Fruit fly (Drosophila melanogaster) whole organism, embryonic: ENCODE results near the gene Alp10.
A peak's percentile ranks its signal among the peaks of the same experiment; 100 is the strongest.

Source experiments
- Adf1 ChIP-seq: fragments of 200-800 bp; sonication (Bioruptor generic); IDR thresholded peaks from 2 replicates; pipeline ENCODE4 v1.3.6; 2022; ENCODE audit warnings: missing biosample characterization, missing genetic modification characterization
- CG10462 ChIP-seq: fragments of 200-800 bp; sonication (Bioruptor generic); optimal IDR thresholded peaks from 2 replicates; lab custom pipeline; 2016; ENCODE audit warnings: missing biosample characterization, missing genetic modification characterization
- CG10543 ChIP-seq: fragments of 200-800 bp; sonication (Bioruptor generic); optimal IDR thresholded peaks from 3 replicates; lab custom pipeline; 2017; ENCODE audit warnings: missing biosample characterization, mild to moderate bottlenecking, missing genetic modification characterization, moderate library complexity
- CG10565 ChIP-seq: fragments of 200-800 bp; sonication (Bioruptor generic); optimal IDR thresholded peaks from 3 replicates; lab custom pipeline; 2016; ENCODE audit warnings: missing biosample characterization, mild to moderate bottlenecking, missing genetic modification characterization
- CG11695 ChIP-seq: fragments of 200-800 bp; sonication (Bioruptor generic); IDR thresholded peaks from 3 replicates; pipeline ENCODE4 v1.3.6; 2022; ENCODE audit warnings: missing biosample characterization, missing genetic modification characterization
- CG13123 ChIP-seq: fragments of 200-800 bp; sonication (Bioruptor generic); optimal IDR thresholded peaks from 2 replicates; lab custom pipeline; 2016; ENCODE audit warnings: missing biosample characterization, missing genetic modification characterization
- CG13624 ChIP-seq: fragments of 200-800 bp; sonication (Bioruptor generic); optimal IDR thresholded peaks from 2 replicates; lab custom pipeline; 2016; ENCODE audit warnings: missing biosample characterization, missing genetic modification characterization
- CG13775 ChIP-seq: fragments of 200-800 bp; sonication (Bioruptor generic); optimal IDR thresholded peaks from 3 replicates; lab custom pipeline; 2017; ENCODE audit warnings: missing biosample characterization, mild to moderate bottlenecking, missing genetic modification characterization
- CG14014 ChIP-seq: fragments of 200-800 bp; sonication (Bioruptor generic); IDR thresholded peaks from 2 replicates; pipeline ENCODE4 v1.3.6; 2022; ENCODE audit warnings: missing biosample characterization, missing genetic modification characterization
- CG15514 ChIP-seq: fragments of 200-800 bp; sonication (Bioruptor generic); optimal IDR thresholded peaks from 3 replicates; lab custom pipeline; 2017; ENCODE audit warnings: missing biosample characterization, missing genetic modification characterization, mild to moderate bottlenecking, moderate library complexity, missing genetic modification reagents
- CG17829 ChIP-seq: fragments of 200-800 bp; optimal IDR thresholded peaks from 2 replicates; lab custom pipeline; 2019; ENCODE audit warnings: missing biosample characterization, mild to moderate bottlenecking, missing genetic modification characterization, moderate library complexity
- CG18619 ChIP-seq: fragments of 200-800 bp; sonication (Bioruptor generic); optimal IDR thresholded peaks from 3 replicates; lab custom pipeline; 2017; ENCODE audit warnings: missing biosample characterization, mild to moderate bottlenecking, missing genetic modification characterization
- CG2202 ChIP-seq: fragments of 200-800 bp; sonication (Bioruptor generic); optimal IDR thresholded peaks from 2 replicates; lab custom pipeline; 2018; ENCODE audit warnings: missing biosample characterization, mild to moderate bottlenecking, missing genetic modification characterization
- CG2712 ChIP-seq: fragments of 200-800 bp; optimal IDR thresholded peaks from 3 replicates; lab custom pipeline; 2019; ENCODE audit warnings: missing biosample characterization, mild to moderate bottlenecking, missing genetic modification characterization, moderate library complexity
- CG4820 ChIP-seq: fragments of 200-800 bp; sonication (Bioruptor generic); optimal IDR thresholded peaks from 3 replicates; lab custom pipeline; 2016; ENCODE audit warnings: missing biosample characterization, missing genetic modification characterization
- CG7987 ChIP-seq: fragments of 200-800 bp; sonication (Bioruptor generic); optimal IDR thresholded peaks from 2 replicates; lab custom pipeline; 2018; ENCODE audit warnings: missing biosample characterization, mild to moderate bottlenecking, missing genetic modification characterization, moderate library complexity
- CG9609 ChIP-seq: fragments of 200-800 bp; sonication (Bioruptor generic); optimal IDR thresholded peaks from 3 replicates; lab custom pipeline; 2016; ENCODE audit warnings: missing biosample characterization, missing genetic modification characterization
- D19A ChIP-seq: fragments of 200-800 bp; optimal IDR thresholded peaks from 3 replicates; lab custom pipeline; 2019; ENCODE audit warnings: missing biosample characterization, mild to moderate bottlenecking, missing genetic modification characterization, moderate library complexity
- Dref ChIP-seq: fragments of 200-800 bp; sonication (Bioruptor generic); IDR thresholded peaks from 2 replicates; pipeline ENCODE4 v1.3.6; 2022; ENCODE audit warnings: missing biosample characterization, missing genetic modification characterization
- Ets97D ChIP-seq: fragments of 200-800 bp; sonication (Bioruptor generic); optimal IDR thresholded peaks from 3 replicates; lab custom pipeline; 2016; ENCODE audit warnings: missing biosample characterization, missing genetic modification characterization
- Fer2 ChIP-seq: fragments of 200-800 bp; sonication (Bioruptor generic); optimal IDR thresholded peaks from 2 replicates; lab custom pipeline; 2018; ENCODE audit warnings: missing biosample characterization, mild to moderate bottlenecking, missing genetic modification characterization, moderate library complexity
- H2.0 ChIP-seq: fragments of 200-800 bp; sonication (Bioruptor generic); IDR thresholded peaks from 2 replicates; pipeline ENCODE4 v1.3.6; 2022; ENCODE audit warnings: missing biosample characterization, missing genetic modification characterization
- HLHmδ ChIP-seq: fragments of 200-800 bp; sonication (Bioruptor generic); optimal IDR thresholded peaks from 2 replicates; lab custom pipeline; 2018; ENCODE audit warnings: missing biosample characterization, mild to moderate bottlenecking, missing genetic modification characterization, moderate library complexity
- Lpt ChIP-seq: fragments of >200 bp; optimal IDR thresholded peaks from 2 replicates; lab custom pipeline; 2018; ENCODE audit warnings: missing biosample characterization, missing genetic modification characterization
- MBD-R2 ChIP-seq: fragments of 200-800 bp; sonication (Bioruptor generic); IDR thresholded peaks from 2 replicates; pipeline ENCODE4 v1.3.6; 2022; ENCODE audit warnings: missing biosample characterization, missing genetic modification characterization
- MTF-1 ChIP-seq: fragments of 200-800 bp; sonication (Bioruptor generic); optimal IDR thresholded peaks from 2 replicates; lab custom pipeline; 2018; ENCODE audit warnings: missing biosample characterization, mild to moderate bottlenecking, missing genetic modification characterization, borderline replicate concordance
- Mad ChIP-seq: fragments of 200-800 bp; sonication (Bioruptor generic); optimal IDR thresholded peaks from 2 replicates; lab custom pipeline; 2016; ENCODE audit warnings: missing biosample characterization, missing genetic modification characterization
- PHDP ChIP-seq: fragments of 200-800 bp; sonication (Bioruptor generic); optimal IDR thresholded peaks from 3 replicates; lab custom pipeline; 2018; ENCODE audit warnings: missing biosample characterization, mild to moderate bottlenecking, missing genetic modification characterization, moderate library complexity
- Rx ChIP-seq: fragments of 200-800 bp; sonication (Bioruptor generic); IDR thresholded peaks from 2 replicates; pipeline ENCODE4 v1.3.6; 2022; ENCODE audit warnings: missing biosample characterization, missing genetic modification characterization
- bowl ChIP-seq: fragments of 200-800 bp; sonication (Bioruptor generic); IDR thresholded peaks from 2 replicates; pipeline ENCODE4 v1.3.6; 2022; ENCODE audit warnings: missing biosample characterization, missing genetic modification characterization
- bsh ChIP-seq, 2 experiments: fragments of 200-800 bp; sonication (Bioruptor generic); optimal IDR thresholded peaks; 2 replicates each; lab custom pipeline; 2017 to 2018; ENCODE audit warnings: mild to moderate bottlenecking in 2 of 2, missing biosample characterization in 2 of 2, missing genetic modification characterization in 2 of 2, moderate library complexity in 1 of 2
- ci ChIP-seq: fragments of 200-800 bp; sonication (Bioruptor generic); IDR thresholded peaks from 3 replicates; pipeline ENCODE4 v1.3.6; 2022; ENCODE audit warnings: missing biosample characterization, missing genetic modification characterization
- dan ChIP-seq: fragments of 200-800 bp; sonication (Bioruptor generic); IDR thresholded peaks from 2 replicates; pipeline ENCODE4 v1.3.6; 2022; ENCODE audit warnings: missing biosample characterization, missing genetic modification characterization
- eve ChIP-seq, 2 experiments: fragments of >200 bp; optimal IDR thresholded peaks; 2 replicates each; lab custom pipeline; 2017; ENCODE audit warnings: missing biosample characterization in 2 of 2, missing genetic modification characterization in 2 of 2
- fd102C ChIP-seq: fragments of 200-800 bp; sonication (Bioruptor generic); optimal IDR thresholded peaks from 2 replicates; lab custom pipeline; 2018; ENCODE audit warnings: missing biosample characterization, mild to moderate bottlenecking, missing genetic modification characterization, moderate library complexity
- gcm2 ChIP-seq: fragments of 200-800 bp; sonication (Bioruptor generic); optimal IDR thresholded peaks from 2 replicates; lab custom pipeline; 2016; ENCODE audit warnings: missing biosample characterization, missing genetic modification characterization
- gsb ChIP-seq: fragments of 200-800 bp; sonication (Bioruptor generic); IDR thresholded peaks from 2 replicates; pipeline ENCODE4 v1.3.6; 2022; ENCODE audit warnings: missing biosample characterization, missing genetic modification characterization
- gsb-n ChIP-seq: fragments of 200-800 bp; sonication (Bioruptor generic); optimal IDR thresholded peaks from 3 replicates; lab custom pipeline; 2018; ENCODE audit warnings: missing biosample characterization, mild to moderate bottlenecking, missing genetic modification characterization
- h ChIP-seq: fragments of >200 bp; optimal IDR thresholded peaks from 2 replicates; lab custom pipeline; 2017
- her ChIP-seq: fragments of 200-800 bp; sonication (Bioruptor generic); optimal IDR thresholded peaks from 2 replicates; lab custom pipeline; 2016; ENCODE audit warnings: missing biosample characterization, missing genetic modification characterization
- inv ChIP-seq: fragments of 200-800 bp; sonication (Bioruptor generic); IDR thresholded peaks from 2 replicates; pipeline ENCODE4 v1.3.6; 2022; ENCODE audit warnings: missing biosample characterization, missing genetic modification characterization; ENCODE audit not compliant: partially characterized antibody
- nau ChIP-seq: fragments of 200-800 bp; sonication (Bioruptor generic); optimal IDR thresholded peaks from 3 replicates; lab custom pipeline; 2017; ENCODE audit warnings: missing biosample characterization, mild to moderate bottlenecking, missing genetic modification characterization, missing genetic modification reagents
- org-1 ChIP-seq: fragments of 200-800 bp; sonication (Bioruptor generic); optimal IDR thresholded peaks from 2 replicates; lab custom pipeline; 2017; ENCODE audit warnings: missing biosample characterization, missing genetic modification characterization
- pho ChIP-seq: fragments of 200-800 bp; sonication (Bioruptor generic); optimal IDR thresholded peaks from 2 replicates; lab custom pipeline; 2016; ENCODE audit warnings: missing biosample characterization, missing genetic modification characterization
- pnt ChIP-seq: fragments of 200-800 bp; sonication (Bioruptor generic); optimal IDR thresholded peaks from 3 replicates; lab custom pipeline; 2016; ENCODE audit warnings: missing biosample characterization, missing genetic modification characterization
- prd ChIP-seq, 3 experiments: fragments of >200 bp in 2 of 3; fragments of 200-800 bp in 1 of 3; sonication (Bioruptor generic) in 1 of 3; optimal IDR thresholded peaks in 2 of 3; IDR thresholded peaks in 1 of 3; 2 replicates in 2 of 3; 3 replicates in 1 of 3; pipeline versions ENCODE4 v1.3.6 to Lab custom; 2017 to 2022; ENCODE audit warnings: missing biosample characterization in 1 of 3, missing genetic modification characterization in 1 of 3
- row ChIP-seq: fragments of 200-800 bp; sonication (Bioruptor generic); IDR thresholded peaks from 3 replicates; pipeline ENCODE4 v1.3.6; 2022; ENCODE audit warnings: missing biosample characterization, missing genetic modification characterization
- sisA ChIP-seq: fragments of 200-800 bp; sonication (Bioruptor generic); IDR thresholded peaks from 2 replicates; pipeline ENCODE4 v1.3.6; 2022; ENCODE audit warnings: missing biosample characterization, missing genetic modification characterization
- unc-4 ChIP-seq: fragments of 200-800 bp; sonication (Bioruptor generic); IDR thresholded peaks from 2 replicates; pipeline ENCODE4 v1.3.6; 2022; ENCODE audit warnings: missing biosample characterization, missing genetic modification characterization; ENCODE audit not compliant: partially characterized antibody
- vfl ChIP-seq: fragments of 200-800 bp; sonication (Bioruptor generic); optimal IDR thresholded peaks from 2 replicates; lab custom pipeline; 2016; ENCODE audit warnings: missing biosample characterization, missing genetic modification characterization
- wdn ChIP-seq: fragments of 200-800 bp; sonication (Bioruptor generic); IDR thresholded peaks from 2 replicates; pipeline ENCODE4 v1.3.6; 2022; ENCODE audit warnings: missing biosample characterization, missing genetic modification characterization

Gene Alp10

DNA sequence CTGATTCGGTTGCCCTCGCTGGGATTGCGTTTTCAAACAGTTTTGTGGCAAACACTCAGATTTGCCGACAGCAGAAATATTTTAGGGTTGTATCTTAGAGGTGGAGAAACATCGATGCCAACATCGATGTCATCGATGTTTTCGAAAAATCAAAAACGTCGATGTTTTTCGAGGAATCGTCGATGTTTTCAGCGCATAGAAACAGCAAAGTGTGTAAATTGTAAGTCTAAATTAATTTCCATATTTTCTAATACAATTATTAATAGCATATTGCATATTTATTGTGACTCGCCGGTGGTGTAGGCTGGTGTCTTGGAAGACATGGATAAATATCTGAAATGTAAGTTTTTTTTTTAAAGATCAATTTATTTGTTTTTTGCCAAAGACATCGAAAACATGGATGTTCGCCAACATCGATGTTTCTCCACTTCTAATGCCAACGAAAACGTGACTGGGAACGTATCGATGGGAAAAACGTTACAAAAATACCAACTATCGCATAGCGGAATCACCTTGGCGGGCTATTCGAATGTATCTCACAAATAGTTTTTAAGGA lies 8.9 kb upstream of the Alp10 start, which contains the start of gene TM9SF3 (continued):
- no peak for TF ChIP-seq D19A (tag; lab: Kevin White, UChicago)
- TF ChIP-seq bsh (GFP tag; optimal IDR thresholded peaks at IDR 0.05; lab: Kevin White, UChicago), result peak in 1 of 2 experiments; percentile 8
- peak; percentile 57 for TF ChIP-seq pho (GFP tag; lab: Kevin White, UChicago)
- no peak for TF ChIP-seq prd (optimal IDR thresholded peaks at IDR 0.05; lab: Kevin White, UChicago)
- 0 out of 3 replicates have a peak, but pooled peaks have one; percentile 20 for TF ChIP-seq prd (GFP tag; IDR thresholded peaks at IDR 0.05; lab: Robert Waterston, UW)
- peak; percentile 38 for TF ChIP-seq CG13775
- peak; percentile 4 for TF ChIP-seq CG13624
- no peak for TF ChIP-seq Rx (GFP tag; lab: Robert Waterston, UW)
- TF ChIP-seq Fer2 (tag; lab: Kevin White, UChicago), result no peak
- peak; percentile 66 for TF ChIP-seq Dref (GFP tag; lab: Robert Waterston, UW)
- TF ChIP-seq org-1 (GFP tag; lab: Kevin White, UChicago), result no peak
- no peak for TF ChIP-seq H2.0
- peak; percentile 83 for TF ChIP-seq inv (GFP tag; lab: Robert Waterston, UW)
- TF ChIP-seq CG14014 (GFP tag; lab: Robert Waterston, UW), result no peak
- TF ChIP-seq pnt, result no peak
- TF ChIP-seq PHDP (tag; lab: Kevin White, UChicago), result no peak
- TF ChIP-seq CG13123, result no peak
- TF ChIP-seq CG15514, result peak; percentile 30
- TF ChIP-seq h (lab: Kevin White, UChicago), result no peak
- peak; percentile 21 for TF ChIP-seq CG17829 (tag; lab: Kevin White, UChicago)
- TF ChIP-seq HLHmδ (GFP tag; lab: Kevin White, UChicago), result no peak
- TF ChIP-seq CG18619, result peak; percentile 21
- TF ChIP-seq row (GFP tag; lab: Robert Waterston, UW), result peak; percentile 78
- no peak for TF ChIP-seq CG2202 (tag; lab: Kevin White, UChicago)
- no peak for TF ChIP-seq ci (GFP tag; lab: Robert Waterston, UW)
- TF ChIP-seq vfl (GFP tag; lab: Kevin White, UChicago), result peak; percentile 13
- peak; percentile 88 for TF ChIP-seq unc-4 (GFP tag; lab: Robert Waterston, UW)
- no peak for TF ChIP-seq MTF-1 (GFP tag; lab: Kevin White, UChicago)
- TF ChIP-seq CG9609, result no peak
- no peak for TF ChIP-seq gsb (GFP tag; lab: Robert Waterston, UW)
- no peak for TF ChIP-seq her
- peak; percentile 69 for TF ChIP-seq MBD-R2 (GFP tag; lab: Robert Waterston, UW)
- TF ChIP-seq nau (GFP tag; lab: Kevin White, UChicago), result no peak
- no peak for TF ChIP-seq gcm2 (GFP tag; lab: Kevin White, UChicago)
- TF ChIP-seq gsb-n (tag; lab: Kevin White, UChicago), result no peak
- no peak for TF ChIP-seq sisA (GFP tag; lab: Robert Waterston, UW)
- no peak for TF ChIP-seq Mad (GFP tag; lab: Kevin White, UChicago)
- no peak for TF ChIP-seq CG2712
- TF ChIP-seq fd102C, result no peak
- TF ChIP-seq CG4820 (GFP tag; lab: Kevin White, UChicago), result no peak
- TF ChIP-seq dan, result no peak
- TF ChIP-seq CG10543 (GFP tag; lab: Kevin White, UChicago), result no peak
- no peak for TF ChIP-seq CG7987
- TF ChIP-seq CG10462 (GFP tag; lab: Kevin White, UChicago), result no peak
- TF ChIP-seq Adf1 (GFP tag; lab: Robert Waterston, UW), result no peak
- no peak for TF ChIP-seq CG11695 (GFP tag; lab: Robert Waterston, UW)
- TF ChIP-seq CG10565, result no peak
- TF ChIP-seq eve (GFP tag; optimal IDR thresholded peaks at IDR 0.05; lab: Kevin White, UChicago), result no peak
- TF ChIP-seq Lpt, result no peak
- no peak for TF ChIP-seq wdn (GFP tag; lab: Robert Waterston, UW)
- TF ChIP-seq Ets97D, result peak; percentile 37
- no peak for TF ChIP-seq bowl
